Worm (Caenorhabditis elegans) whole organism, L2 larva: ENCODE results near the gene W06G6.11.
A peak's percentile ranks its signal among the peaks of the same experiment; 100 is the strongest.

Experiments used
- C34F6.9 ChIP-seq: fragments of 150-350 bp; optimal IDR thresholded peaks from 2 replicates; lab custom pipeline; 2014; ENCODE audit warnings: missing biosample characterization, missing genetic modification characterization
- F13H6.1 ChIP-seq: sonication (generic microtip); optimal IDR thresholded peaks from 2 replicates; lab custom pipeline; 2016; ENCODE audit warnings: missing genetic modification characterization, missing compliant biosample characterization
- Y55F3AM.14 ChIP-seq: fragments of 200-800 bp; sonication (Bioruptor generic); optimal IDR thresholded peaks from 2 replicates; lab custom pipeline; 2018; ENCODE audit warnings: mild to moderate bottlenecking, missing genetic modification characterization, missing compliant biosample characterization
- ZK546.5 ChIP-seq: sonication (generic microtip); optimal IDR thresholded peaks from 2 replicates; lab custom pipeline; 2017; ENCODE audit warnings: missing biosample characterization, missing genetic modification characterization
- alr-1 ChIP-seq: fragments of 150-350 bp; optimal IDR thresholded peaks from 2 replicates; lab custom pipeline; 2014; ENCODE audit warnings: missing biosample characterization, missing genetic modification characterization
- aly-2 ChIP-seq: fragments of 150-350 bp; optimal IDR thresholded peaks from 2 replicates; lab custom pipeline; 2014; ENCODE audit warnings: missing biosample characterization, missing genetic modification characterization
- ama-1 ChIP-seq: fragments of 150-350 bp; optimal IDR thresholded peaks from 2 replicates; lab custom pipeline; 2018; ENCODE audit warnings: inconsistent platforms
- blmp-1 ChIP-seq: sonication (generic microtip); optimal IDR thresholded peaks from 2 replicates; lab custom pipeline; 2017; ENCODE audit warnings: missing genetic modification characterization, mild to moderate bottlenecking, missing compliant biosample characterization, antibody characterized with exemption, moderate library complexity; ENCODE audit not compliant: insufficient read depth
- ceh-16 ChIP-seq: fragments of 150-350 bp; optimal IDR thresholded peaks from 2 replicates; lab custom pipeline; 2014; ENCODE audit warnings: missing biosample characterization, missing genetic modification characterization
- ceh-82 ChIP-seq: fragments of 150-350 bp; optimal IDR thresholded peaks from 2 replicates; lab custom pipeline; 2014; ENCODE audit warnings: missing biosample characterization, missing genetic modification characterization
- egl-27 ChIP-seq: sonication (generic microtip); optimal IDR thresholded peaks from 3 replicates; lab custom pipeline; 2017; ENCODE audit warnings: missing biosample characterization, missing genetic modification reagents, missing genetic modification characterization
- elt-1 ChIP-seq: fragments of 150-350 bp; optimal IDR thresholded peaks from 2 replicates; lab custom pipeline; 2014; ENCODE audit warnings: missing biosample characterization, missing genetic modification characterization
- fos-1 ChIP-seq: fragments of 150-350 bp; optimal IDR thresholded peaks from 2 replicates; lab custom pipeline; 2014; ENCODE audit warnings: missing biosample characterization, missing genetic modification characterization
- gmeb-1 ChIP-seq: fragments of 150-350 bp; optimal IDR thresholded peaks from 2 replicates; lab custom pipeline; 2014; ENCODE audit warnings: missing biosample characterization, missing genetic modification characterization
- lin-11 ChIP-seq: fragments of 150-350 bp; sonication (generic microtip); optimal IDR thresholded peaks from 2 replicates; lab custom pipeline; 2014; ENCODE audit warnings: missing biosample characterization, missing genetic modification characterization, inconsistent platforms, mixed read lengths
- lin-13 ChIP-seq: fragments of 150-350 bp; optimal IDR thresholded peaks from 2 replicates; lab custom pipeline; 2014; ENCODE audit warnings: missing biosample characterization, missing genetic modification reagents, missing genetic modification characterization
- lsy-2 ChIP-seq, 2 experiments: fragments of 150-350 bp in 1 of 2; sonication (generic microtip) in 1 of 2; optimal IDR thresholded peaks; 2 replicates each; lab custom pipeline; 2014 to 2017; ENCODE audit warnings: missing biosample characterization in 2 of 2, missing genetic modification characterization in 2 of 2
- mab-5 ChIP-seq: fragments of 150-350 bp; optimal IDR thresholded peaks from 2 replicates; lab custom pipeline; 2014; ENCODE audit warnings: missing biosample characterization, missing genetic modification characterization
- mdl-1 ChIP-seq, 2 experiments: fragments of 150-350 bp in 1 of 2; sonication (generic microtip) in 1 of 2; optimal IDR thresholded peaks; 2 replicates each; lab custom pipeline; 2017; ENCODE audit warnings: missing biosample characterization in 2 of 2, missing genetic modification characterization in 2 of 2
- nhr-11 ChIP-seq: fragments of 150-350 bp; optimal IDR thresholded peaks from 2 replicates; lab custom pipeline; 2014; ENCODE audit warnings: missing biosample characterization, missing genetic modification characterization
- nhr-12 ChIP-seq: fragments of 150-350 bp; optimal IDR thresholded peaks from 2 replicates; lab custom pipeline; 2014; ENCODE audit warnings: missing biosample characterization, missing genetic modification characterization
- nhr-23 ChIP-seq: fragments of 150-350 bp; optimal IDR thresholded peaks from 2 replicates; lab custom pipeline; 2014; ENCODE audit warnings: missing biosample characterization, missing genetic modification reagents, missing genetic modification characterization
- nhr-25 ChIP-seq: fragments of 150-350 bp; sonication (generic microtip); optimal IDR thresholded peaks from 3 replicates; lab custom pipeline; 2014; ENCODE audit warnings: missing biosample characterization, missing genetic modification characterization
- nhr-6 ChIP-seq: fragments of 150-350 bp; optimal IDR thresholded peaks from 2 replicates; lab custom pipeline; 2014; ENCODE audit warnings: missing biosample characterization, missing genetic modification characterization
- nhr-77 ChIP-seq: fragments of 150-350 bp; optimal IDR thresholded peaks from 2 replicates; lab custom pipeline; 2014; ENCODE audit warnings: missing biosample characterization, missing genetic modification characterization
- peb-1 ChIP-seq: fragments of 150-350 bp; optimal IDR thresholded peaks from 2 replicates; lab custom pipeline; 2014; ENCODE audit warnings: missing biosample characterization, missing genetic modification characterization
- sem-4 ChIP-seq: fragments of 150-350 bp; optimal IDR thresholded peaks from 2 replicates; lab custom pipeline; 2014; ENCODE audit warnings: missing biosample characterization, missing genetic modification reagents, missing genetic modification characterization
- skn-1 ChIP-seq: sonication (generic microtip); optimal IDR thresholded peaks from 2 replicates; lab custom pipeline; 2017; ENCODE audit warnings: missing biosample characterization, missing genetic modification characterization
- sma-3 ChIP-seq: sonication (generic microtip); optimal IDR thresholded peaks from 2 replicates; lab custom pipeline; 2016; ENCODE audit warnings: missing genetic modification reagents, missing genetic modification characterization, missing compliant biosample characterization
- sma-9 ChIP-seq, 2 experiments: fragments of 150-350 bp in 1 of 2; sonication (generic microtip) in 1 of 2; optimal IDR thresholded peaks; 2 replicates each; lab custom pipeline; 2014 to 2016; ENCODE audit warnings: missing genetic modification characterization in 2 of 2, mild to moderate bottlenecking in 1 of 2, missing biosample characterization in 1 of 2, missing compliant biosample characterization in 1 of 2, missing genetic modification reagents in 1 of 2, moderate library complexity in 1 of 2
- ztf-1 ChIP-seq: fragments of 200-800 bp; sonication (Bioruptor generic); conservative IDR thresholded peaks from 2 replicates; pipeline ENCODE4 v1.3.6; 2022; ENCODE audit warnings: missing genetic modification characterization, missing compliant biosample characterization
- ztf-11 ChIP-seq: sonication (generic microtip); optimal IDR thresholded peaks from 2 replicates; lab custom pipeline; 2017; ENCODE audit warnings: missing biosample characterization, missing genetic modification characterization

W06G6.11 gene

ce11 chrV:16627962-16628361 is 21.1 kb downstream of the W06G6.11 start, which contains the start of gene oac-53:
Gene oac-53, minus strand, starts transcription at chrV:16627970.
- TF ChIP-seq sma-3: no peak
- peak; percentile 69 for TF ChIP-seq fos-1

- TF ChIP-seq nhr-77 (tag; lab: Kevin White, UChicago) (no peak), sma-3 (no peak), ama-1 (no peak), mab-5 (tag; lab: Kevin White, UChicago) (no peak), ceh-82 (tag; lab: Kevin White, UChicago) (no peak), ceh-16 (no peak), C34F6.9 (tag; lab: Kevin White, UChicago) (no peak), lin-11 (tag; lab: Kevin White, UChicago) (no peak), Y55F3AM.14 (GFP tag; lab: Kevin White, UChicago) (no peak), lin-13 (GFP tag; lab: Kevin White, UChicago) (no peak), sem-4 (tag; lab: Kevin White, UChicago) (no peak), ztf-11 (tag; lab: Kevin White, UChicago) (no peak), nhr-11 (tag; lab: Kevin White, UChicago) (no peak), skn-1 (tag; lab: Kevin White, UChicago) (no peak), elt-1 (tag; lab: Kevin White, UChicago) (no peak), gmeb-1 (tag; lab: Kevin White, UChicago) (no peak), sma-9 (GFP tag; optimal IDR thresholded peaks at IDR 0.05; lab: Kevin White, UChicago) (no peak), sma-9 (tag; optimal IDR thresholded peaks at IDR 0.05; lab: Kevin White, UChicago) (no peak), nhr-12 (tag; lab: Kevin White, UChicago) (no peak), aly-2 (tag; lab: Kevin White, UChicago) (no peak), lsy-2 (tag; optimal IDR thresholded peaks at IDR 0.05; lab: Kevin White, UChicago) (no peak)
These were observed 26.3 kb downstream of the W06G6.11 start, which contains the start of gene Y70C5A.2 for ce11 chrV:16622754-16623261. Gene Y70C5A.2, minus strand, starts transcription at chrV:16623211.

ce11 chrV:16621894-16622293 is 27.2 kb downstream of the W06G6.11 start:
- TF ChIP-seq egl-27 (tag; lab: Kevin White, UChicago) (no peak), sem-4 (tag; lab: Kevin White, UChicago) (no peak), nhr-6 (tag; lab: Kevin White, UChicago) (no peak), nhr-23 (tag; lab: Kevin White, UChicago) (no peak), mdl-1 (tag; optimal IDR thresholded peaks at IDR 0.05; lab: Kevin White, UChicago) (no peak), alr-1 (tag; lab: Kevin White, UChicago) (no peak), ZK546.5 (tag; lab: Kevin White, UChicago) (no peak), Y55F3AM.14 (GFP tag; lab: Kevin White, UChicago) (no peak), ama-1 (no peak), blmp-1 (tag; lab: Kevin White, UChicago) (no peak), peb-1 (no peak), lin-11 (tag; lab: Kevin White, UChicago) (no peak)

- TF ChIP-seq alr-1 (tag; lab: Kevin White, UChicago) (no peak), fos-1 (peak; percentile 22), ztf-1 (no peak), nhr-12 (tag; lab: Kevin White, UChicago) (no peak), egl-27 (tag; lab: Kevin White, UChicago) (no peak)
These were observed 28.2 kb downstream of the W06G6.11 start, which contains the start of gene Y70C5A.3 for ce11 chrV:16620874-16621273. Gene Y70C5A.3, minus strand, starts transcription at chrV:16620923.

ce11 chrV:16617462-16617861 is 31.6 kb downstream of the W06G6.11 start, which contains the start of gene Y70C5A.4:
Gene Y70C5A.4, plus strand, starts transcription at chrV:16617762.
- no peak for TF ChIP-seq gmeb-1 (tag; lab: Kevin White, UChicago)
- TF ChIP-seq F13H6.1 (tag; lab: Kevin White, UChicago): no peak
- TF ChIP-seq nhr-25 (tag; lab: Kevin White, UChicago): no peak
- no peak for TF ChIP-seq nhr-77 (tag; lab: Kevin White, UChicago)
